Fruit fly (Drosophila melanogaster) whole organism, embryonic: Measurements from ENCODE around the gene CG31743.
A peak's percentile ranks its signal among the peaks of the same experiment; 100 is the strongest.

Experiments
- Atf6 ChIP-seq: fragments of 200-800 bp; sonication (Bioruptor generic); IDR thresholded peaks from 2 replicates; pipeline ENCODE4 v1.3.6; 2022; ENCODE audit warnings: missing biosample characterization, missing genetic modification characterization
- Bdp1 ChIP-seq: fragments of 200-800 bp; sonication (Bioruptor generic); optimal IDR thresholded peaks from 3 replicates; lab custom pipeline; 2016; ENCODE audit warnings: missing biosample characterization, missing genetic modification characterization
- Bgb ChIP-seq: fragments of 200-800 bp; sonication (Bioruptor generic); IDR thresholded peaks from 2 replicates; pipeline ENCODE4 v1.3.6; 2022; ENCODE audit warnings: missing biosample characterization, missing genetic modification characterization; ENCODE audit not compliant: partially characterized antibody
- CG10543 ChIP-seq: fragments of 200-800 bp; sonication (Bioruptor generic); optimal IDR thresholded peaks from 3 replicates; lab custom pipeline; 2017; ENCODE audit warnings: missing biosample characterization, mild to moderate bottlenecking, missing genetic modification characterization, moderate library complexity
- CG12769 ChIP-seq: fragments of 200-800 bp; sonication (Bioruptor generic); optimal IDR thresholded peaks from 2 replicates; lab custom pipeline; 2019; ENCODE audit warnings: missing biosample characterization, mild to moderate bottlenecking, missing genetic modification characterization, moderate library complexity
- CG13296 ChIP-seq: fragments of 200-800 bp; sonication (Bioruptor generic); optimal IDR thresholded peaks from 3 replicates; lab custom pipeline; 2018; ENCODE audit warnings: missing biosample characterization, mild to moderate bottlenecking, missing genetic modification characterization
- CG14441 ChIP-seq: fragments of 200-800 bp; sonication (Bioruptor generic); IDR thresholded peaks from 2 replicates; pipeline ENCODE4 v1.3.6; 2022; ENCODE audit warnings: missing biosample characterization, missing genetic modification characterization
- CG2120 ChIP-seq: fragments of 200-800 bp; sonication (Bioruptor generic); optimal IDR thresholded peaks from 3 replicates; lab custom pipeline; 2016; ENCODE audit warnings: missing biosample characterization, missing genetic modification characterization
- CG3163 ChIP-seq: fragments of 200-800 bp; sonication (Bioruptor generic); optimal IDR thresholded peaks from 3 replicates; lab custom pipeline; 2016; ENCODE audit warnings: missing biosample characterization, missing genetic modification characterization
- CG34224 ChIP-seq: fragments of 200-800 bp; sonication (Bioruptor generic); IDR thresholded peaks from 3 replicates; pipeline ENCODE4 v1.3.6; 2022; ENCODE audit warnings: missing biosample characterization, missing genetic modification characterization; ENCODE audit not compliant: partially characterized antibody
- CG34376 ChIP-seq: fragments of 200-800 bp; sonication (Bioruptor generic); optimal IDR thresholded peaks from 2 replicates; lab custom pipeline; 2018; ENCODE audit warnings: missing biosample characterization, mild to moderate bottlenecking, missing genetic modification characterization
- CG34422 ChIP-seq: fragments of 200-800 bp; sonication (Bioruptor generic); IDR thresholded peaks from 3 replicates; pipeline ENCODE4 v1.3.6; 2022; ENCODE audit warnings: missing biosample characterization, missing genetic modification characterization
- CG6765 ChIP-seq: fragments of 200-800 bp; sonication (Bioruptor generic); optimal IDR thresholded peaks from 3 replicates; lab custom pipeline; 2017; ENCODE audit warnings: missing biosample characterization, mild to moderate bottlenecking, missing genetic modification characterization
- CG9932 ChIP-seq: fragments of 200-800 bp; sonication (Bioruptor generic); IDR thresholded peaks from 2 replicates; pipeline ENCODE4 v1.3.6; 2022; ENCODE audit warnings: missing biosample characterization, missing genetic modification characterization
- Dbx ChIP-seq: fragments of 200-800 bp; sonication (Bioruptor generic); IDR thresholded peaks from 3 replicates; pipeline ENCODE4 v1.3.6; 2022; ENCODE audit warnings: missing biosample characterization, missing genetic modification characterization
- Deaf1 ChIP-seq: fragments of 200-800 bp; optimal IDR thresholded peaks from 3 replicates; lab custom pipeline; 2019; ENCODE audit warnings: missing biosample characterization, mild to moderate bottlenecking, missing genetic modification characterization, moderate library complexity
- Dref ChIP-seq: fragments of 200-800 bp; sonication (Bioruptor generic); IDR thresholded peaks from 2 replicates; pipeline ENCODE4 v1.3.6; 2022; ENCODE audit warnings: missing biosample characterization, missing genetic modification characterization
- Eip74EF ChIP-seq, 2 experiments: fragments of 200-800 bp in 1 of 2; fragments of >200 bp in 1 of 2; sonication (Bioruptor generic) in 1 of 2; optimal IDR thresholded peaks; 2 replicates each; lab custom pipeline; 2017 to 2019; ENCODE audit warnings: missing biosample characterization in 2 of 2, missing genetic modification characterization in 2 of 2, mild to moderate bottlenecking in 1 of 2, moderate library complexity in 1 of 2
- Gsc ChIP-seq: fragments of 200-800 bp; sonication (Bioruptor generic); IDR thresholded peaks from 2 replicates; pipeline ENCODE4 v1.3.6; 2022; ENCODE audit warnings: missing biosample characterization, missing genetic modification characterization
- HLH3B ChIP-seq: fragments of 200-800 bp; sonication (Bioruptor generic); IDR thresholded peaks from 2 replicates; pipeline ENCODE4 v1.3.6; 2022; ENCODE audit warnings: missing biosample characterization, missing genetic modification characterization
- HLH4C ChIP-seq: fragments of 200-800 bp; sonication (Bioruptor generic); IDR thresholded peaks from 3 replicates; pipeline ENCODE4 v1.3.6; 2022; ENCODE audit warnings: missing biosample characterization, missing genetic modification characterization; ENCODE audit not compliant: partially characterized antibody
- Hand ChIP-seq: fragments of 200-800 bp; sonication (Bioruptor generic); optimal IDR thresholded peaks from 2 replicates; lab custom pipeline; 2017; ENCODE audit warnings: mild to moderate bottlenecking, missing biosample characterization, missing genetic modification reagents, missing genetic modification characterization
- Nf-YC ChIP-seq: fragments of 200-800 bp; optimal IDR thresholded peaks from 3 replicates; lab custom pipeline; 2019; ENCODE audit warnings: missing biosample characterization, mild to moderate bottlenecking, missing genetic modification characterization, moderate library complexity
- bbx ChIP-seq: fragments of 200-800 bp; sonication (Bioruptor generic); IDR thresholded peaks from 2 replicates; pipeline ENCODE4 v1.3.6; 2022; ENCODE audit warnings: missing biosample characterization, missing genetic modification characterization; ENCODE audit not compliant: partially characterized antibody
- btn ChIP-seq: fragments of 200-800 bp; sonication (Bioruptor generic); optimal IDR thresholded peaks from 2 replicates; lab custom pipeline; 2016; ENCODE audit warnings: missing biosample characterization, missing genetic modification characterization
- chinmo ChIP-seq: fragments of 200-800 bp; sonication (Bioruptor generic); IDR thresholded peaks from 4 replicates; pipeline ENCODE4 v1.3.6; 2022; ENCODE audit warnings: missing biosample characterization, missing genetic modification characterization; ENCODE audit not compliant: partially characterized antibody
- crp ChIP-seq, 2 experiments: fragments of 200-800 bp; sonication (Bioruptor generic); optimal IDR thresholded peaks; 2 replicates in 1 of 2; 3 replicates in 1 of 2; lab custom pipeline; 2017; ENCODE audit warnings: missing biosample characterization in 2 of 2, missing genetic modification characterization in 2 of 2, mild to moderate bottlenecking in 1 of 2, moderate library complexity in 1 of 2
- cwo ChIP-seq: fragments of 200-800 bp; sonication (Bioruptor generic); optimal IDR thresholded peaks from 3 replicates; lab custom pipeline; 2017; ENCODE audit warnings: missing biosample characterization, missing genetic modification characterization, mild to moderate bottlenecking, moderate library complexity, missing genetic modification reagents
- eve ChIP-seq, 2 experiments: fragments of >200 bp; optimal IDR thresholded peaks; 2 replicates each; lab custom pipeline; 2017; ENCODE audit warnings: missing biosample characterization in 2 of 2, missing genetic modification characterization in 2 of 2
- fd3F ChIP-seq: fragments of 200-800 bp; sonication (Bioruptor generic); optimal IDR thresholded peaks from 2 replicates; lab custom pipeline; 2018; ENCODE audit warnings: missing biosample characterization, mild to moderate bottlenecking, missing genetic modification characterization, moderate library complexity
- grn ChIP-seq: fragments of 200-800 bp; sonication (Bioruptor generic); optimal IDR thresholded peaks from 3 replicates; lab custom pipeline; 2017; ENCODE audit warnings: missing biosample characterization, missing genetic modification characterization
- gsb ChIP-seq: fragments of 200-800 bp; sonication (Bioruptor generic); IDR thresholded peaks from 2 replicates; pipeline ENCODE4 v1.3.6; 2022; ENCODE audit warnings: missing biosample characterization, missing genetic modification characterization
- hbn ChIP-seq: fragments of 200-800 bp; sonication (Bioruptor generic); IDR thresholded peaks from 2 replicates; pipeline ENCODE4 v1.3.6; 2022; ENCODE audit warnings: missing biosample characterization, missing genetic modification characterization; ENCODE audit not compliant: partially characterized antibody
- her ChIP-seq: fragments of 200-800 bp; sonication (Bioruptor generic); optimal IDR thresholded peaks from 2 replicates; lab custom pipeline; 2016; ENCODE audit warnings: missing biosample characterization, missing genetic modification characterization
- hkb ChIP-seq, 2 experiments: fragments of 200-800 bp in 1 of 2; fragments of >200 bp in 1 of 2; sonication (Bioruptor generic) in 1 of 2; IDR thresholded peaks in 1 of 2; optimal IDR thresholded peaks in 1 of 2; 2 replicates each; pipeline versions ENCODE4 v1.3.6 to Lab custom; 2017 to 2022; ENCODE audit warnings: missing biosample characterization in 1 of 2, missing genetic modification characterization in 1 of 2
- jing ChIP-seq: fragments of 200-800 bp; sonication (Bioruptor generic); optimal IDR thresholded peaks from 2 replicates; lab custom pipeline; 2018; ENCODE audit warnings: missing biosample characterization, mild to moderate bottlenecking, missing genetic modification characterization
- ken ChIP-seq: fragments of 200-800 bp; sonication (Bioruptor generic); IDR thresholded peaks from 3 replicates; pipeline ENCODE4 v1.3.6; 2022; ENCODE audit warnings: missing biosample characterization, missing genetic modification characterization
- mirr ChIP-seq: fragments of 200-800 bp; sonication (Bioruptor generic); optimal IDR thresholded peaks from 3 replicates; lab custom pipeline; 2018; ENCODE audit warnings: missing biosample characterization, mild to moderate bottlenecking, missing genetic modification characterization
- pb ChIP-seq: fragments of 200-800 bp; sonication (Bioruptor generic); optimal IDR thresholded peaks from 3 replicates; lab custom pipeline; 2016; ENCODE audit warnings: missing biosample characterization, missing genetic modification characterization
- row ChIP-seq: fragments of 200-800 bp; sonication (Bioruptor generic); IDR thresholded peaks from 3 replicates; pipeline ENCODE4 v1.3.6; 2022; ENCODE audit warnings: missing biosample characterization, missing genetic modification characterization
- sens ChIP-seq: fragments of 200-800 bp; sonication (Bioruptor generic); peaks from one replicate; lab custom pipeline; 2016; ENCODE audit warnings: missing biosample characterization, missing genetic modification characterization
- sna ChIP-seq: fragments of 200-800 bp; sonication (Bioruptor generic); IDR thresholded peaks from 2 replicates; pipeline ENCODE4 v1.3.6; 2022; ENCODE audit warnings: missing biosample characterization, missing genetic modification characterization; ENCODE audit not compliant: partially characterized antibody
- sr ChIP-seq: fragments of 200-800 bp; sonication (Bioruptor generic); IDR thresholded peaks from 3 replicates; pipeline ENCODE4 v1.3.6; 2022; ENCODE audit warnings: missing biosample characterization, missing genetic modification characterization
- tna ChIP-seq: fragments of 200-800 bp; sonication (Bioruptor generic); IDR thresholded peaks from 2 replicates; pipeline ENCODE4 v1.3.6; 2022; ENCODE audit warnings: missing biosample characterization, missing genetic modification characterization; ENCODE audit not compliant: partially characterized antibody
- unc-4 ChIP-seq: fragments of 200-800 bp; sonication (Bioruptor generic); IDR thresholded peaks from 2 replicates; pipeline ENCODE4 v1.3.6; 2022; ENCODE audit warnings: missing biosample characterization, missing genetic modification characterization; ENCODE audit not compliant: partially characterized antibody
- zen2 ChIP-seq: fragments of 200-800 bp; sonication (Bioruptor generic); IDR thresholded peaks from 3 replicates; pipeline ENCODE4 v1.3.6; 2022; ENCODE audit warnings: missing biosample characterization, missing genetic modification characterization; ENCODE audit not compliant: partially characterized antibody

Gene CG31743

DNA sequence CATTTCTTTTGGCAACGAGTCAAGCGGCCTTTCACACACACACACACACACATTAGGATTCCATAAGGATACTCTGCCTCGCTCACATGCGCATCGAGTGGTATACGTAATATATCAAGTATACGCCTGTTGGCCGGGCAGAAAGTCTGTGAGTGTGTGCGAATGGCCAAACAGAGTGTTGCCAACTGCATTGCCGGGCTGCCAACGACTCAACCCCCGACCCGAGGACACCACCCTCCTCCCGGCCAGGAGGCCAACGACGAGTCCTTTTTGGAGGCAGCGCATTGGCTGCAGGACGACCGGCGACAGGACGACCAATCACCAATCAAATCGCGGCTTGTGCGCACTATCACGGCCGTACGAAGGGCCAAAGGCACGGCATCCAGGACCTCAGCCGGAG lies 1.6 kb upstream of the CG31743 start (continued):
- TF ChIP-seq zen2 (GFP tag; lab: Robert Waterston, UW) (no peak), fd3F (GFP tag; lab: Kevin White, UChicago) (no peak), hbn (GFP tag; lab: Robert Waterston, UW) (no peak), jing (no peak), eve (GFP tag; optimal IDR thresholded peaks at IDR 0.05; lab: Kevin White, UChicago) (no peak), Bdp1 (GFP tag; lab: Kevin White, UChicago) (no peak), HLH4C (0 out of 3 replicates have a peak, but pooled peaks have one; percentile 26), sens (GFP tag; lab: Kevin White, UChicago) (no peak), Eip74EF (GFP tag; optimal IDR thresholded peaks at IDR 0.05; lab: Kevin White, UChicago) (no peak)
- TF ChIP-seq, all 482 proteins: peak for 8

DNA sequence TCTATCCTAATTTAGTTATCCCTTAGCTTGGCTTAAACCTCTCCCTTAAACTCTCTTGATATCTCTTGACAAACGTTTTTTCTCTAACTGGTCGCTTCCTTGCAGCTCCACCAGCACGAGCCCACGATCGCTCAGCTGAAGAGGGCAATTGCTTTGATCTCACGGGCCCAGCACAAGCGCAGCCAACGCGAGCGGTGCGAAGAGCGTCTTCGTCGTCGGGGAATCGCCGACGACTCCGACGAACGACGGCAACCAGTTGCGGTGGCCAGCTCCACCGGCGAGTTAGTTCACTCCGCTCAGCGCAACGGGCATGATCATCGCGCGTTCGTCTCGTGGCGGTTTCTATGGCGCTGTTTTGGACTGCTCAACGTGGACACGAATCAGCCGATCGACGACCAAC lies 1.6 kb downstream of the CG31743 start:
- TF ChIP-seq crp (GFP tag; optimal IDR thresholded peaks at IDR 0.05; lab: Kevin White, UChicago) = no peak
- TF ChIP-seq mirr (GFP tag; lab: Kevin White, UChicago) = peak; percentile 25
- peak; percentile 93; the same call in 3 of the 4 replicates for TF ChIP-seq chinmo (GFP tag; lab: Robert Waterston, UW)
- 0 out of 3 replicates have a peak, but pooled peaks have one; percentile 37 for TF ChIP-seq Dbx (GFP tag; lab: Robert Waterston, UW)
- TF ChIP-seq Atf6 (GFP tag; lab: Robert Waterston, UW) = peak; percentile 29; the same call in 1 of the 2 replicates
- peak; percentile 54 for TF ChIP-seq CG34376 (GFP tag; lab: Kevin White, UChicago)
- peak; percentile 38; the same call in 1 of the 2 replicates for TF ChIP-seq unc-4 (GFP tag; lab: Robert Waterston, UW)
- peak; percentile 49; the same call in 2 of the 3 replicates for TF ChIP-seq CG34224 (GFP tag; lab: Robert Waterston, UW)
- no peak for TF ChIP-seq sna
- TF ChIP-seq Bgb (GFP tag; lab: Robert Waterston, UW) = peak; percentile 47; the same call in 1 of the 2 replicates
- peak; percentile 85 for TF ChIP-seq CG3163 (GFP tag; lab: Kevin White, UChicago)
- 0 out of 2 replicates have a peak, but pooled peaks have one; percentile 12 for TF ChIP-seq tna (GFP tag; lab: Robert Waterston, UW)
- peak; percentile 10 for TF ChIP-seq CG2120 (GFP tag; lab: Kevin White, UChicago)
- peak; percentile 17 for TF ChIP-seq cwo (GFP tag; lab: Kevin White, UChicago)
- peak; percentile 44; the same call in 1 of the 2 replicates for TF ChIP-seq gsb (GFP tag; lab: Robert Waterston, UW)
- TF ChIP-seq CG14441 = 0 out of 2 replicates have a peak, but pooled peaks have one; percentile 19
- peak; percentile 40 for TF ChIP-seq CG12769 (tag; lab: Kevin White, UChicago)
- TF ChIP-seq Hand (GFP tag; lab: Kevin White, UChicago) = no peak
- TF ChIP-seq pb = peak; percentile 31
- TF ChIP-seq HLH3B (GFP tag; lab: Robert Waterston, UW) = peak; percentile 38; the same call in 1 of the 2 replicates
- TF ChIP-seq CG6765 (GFP tag; lab: Kevin White, UChicago) = peak; percentile 18
- TF ChIP-seq hkb (optimal IDR thresholded peaks at IDR 0.05; lab: Kevin White, UChicago) = no peak
- peak; percentile 37; the same call in 1 of the 2 replicates for TF ChIP-seq hkb (GFP tag; IDR thresholded peaks at IDR 0.05; lab: Robert Waterston, UW)
- peak; percentile 47; the same call in 1 of the 2 replicates for TF ChIP-seq bbx (GFP tag; lab: Robert Waterston, UW)
- TF ChIP-seq her = peak; percentile 34
- TF ChIP-seq Deaf1 (tag; lab: Kevin White, UChicago) = peak; percentile 99
- peak; percentile 16; the same call in 1 of the 3 replicates for TF ChIP-seq CG34422
- peak; percentile 47; the same call in 1 of the 3 replicates for TF ChIP-seq ken (GFP tag; lab: Robert Waterston, UW)
- no peak for TF ChIP-seq grn
- TF ChIP-seq sr (GFP tag; lab: Robert Waterston, UW) = 0 out of 3 replicates have a peak, but pooled peaks have one; percentile 16
- peak; percentile 22 for TF ChIP-seq CG13296 (GFP tag; lab: Kevin White, UChicago)
- peak; percentile 39; the same call in 1 of the 2 replicates for TF ChIP-seq CG9932 (GFP tag; lab: Robert Waterston, UW)
- peak; percentile 39; the same call in 1 of the 2 replicates for TF ChIP-seq hbn (GFP tag; lab: Robert Waterston, UW)
- peak; percentile 84 for TF ChIP-seq CG10543 (GFP tag; lab: Kevin White, UChicago)
- TF ChIP-seq row (GFP tag; lab: Robert Waterston, UW) = peak; percentile 15; the same call in 1 of the 3 replicates
- no peak for TF ChIP-seq btn
- TF ChIP-seq Dref (GFP tag; lab: Robert Waterston, UW) = 0 out of 2 replicates have a peak, but pooled peaks have one; percentile 17
- no peak for TF ChIP-seq Gsc (GFP tag; lab: Robert Waterston, UW)
- peak; percentile 30 for TF ChIP-seq Nf-YC (tag; lab: Kevin White, UChicago)
